Worm (Caenorhabditis elegans) whole organism, L4/young adult: ENCODE data around the gene dhc-3.
A peak's percentile ranks its signal among the peaks of the same experiment; 100 is the strongest.

Experiments
- W03F9.2 ChIP-seq: fragments of 150-350 bp; optimal IDR thresholded peaks from 2 replicates; lab custom pipeline; 2014; ENCODE audit warnings: missing biosample characterization, missing genetic modification characterization
- dao-5 ChIP-seq: sonication (generic microtip); optimal IDR thresholded peaks from 2 replicates; lab custom pipeline; 2016; ENCODE audit warnings: missing genotype, missing genetic modification characterization, moderate library complexity, missing compliant biosample characterization
- him-1 ChIP-seq: sonication (generic microtip); optimal IDR thresholded peaks from 2 replicates; lab custom pipeline; 2016; ENCODE audit warnings: missing genotype, missing genetic modification reagents, missing genetic modification characterization, missing compliant biosample characterization

Gene dhc-3

DNA sequence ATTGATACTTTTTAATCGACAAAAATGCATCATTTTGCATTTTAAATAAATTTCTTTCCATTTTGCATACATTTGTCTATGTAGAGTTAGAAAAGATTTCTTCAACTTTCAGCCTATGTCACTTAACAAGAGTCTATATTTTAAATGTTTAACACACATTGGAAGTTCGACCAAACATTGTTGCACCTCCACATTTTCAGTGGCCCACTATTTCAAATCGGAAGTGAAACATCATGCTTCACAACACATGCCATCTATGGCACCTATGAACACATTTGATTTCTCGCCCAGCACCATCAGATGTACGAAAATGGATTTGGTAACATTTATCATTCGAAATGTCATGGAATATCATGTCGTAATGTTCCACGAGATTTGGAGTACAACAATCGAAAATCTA, at the start of gene dhc-3:
Gene dhc-3, plus strand, starts transcription at position 301 of the 400 bp plus-strand sequence.
- TF ChIP-seq him-1 (tag; lab: Kevin White, UChicago) (no peak), dao-5 (no peak), W03F9.2 (tag; lab: Kevin White, UChicago) (no peak)

DNA sequence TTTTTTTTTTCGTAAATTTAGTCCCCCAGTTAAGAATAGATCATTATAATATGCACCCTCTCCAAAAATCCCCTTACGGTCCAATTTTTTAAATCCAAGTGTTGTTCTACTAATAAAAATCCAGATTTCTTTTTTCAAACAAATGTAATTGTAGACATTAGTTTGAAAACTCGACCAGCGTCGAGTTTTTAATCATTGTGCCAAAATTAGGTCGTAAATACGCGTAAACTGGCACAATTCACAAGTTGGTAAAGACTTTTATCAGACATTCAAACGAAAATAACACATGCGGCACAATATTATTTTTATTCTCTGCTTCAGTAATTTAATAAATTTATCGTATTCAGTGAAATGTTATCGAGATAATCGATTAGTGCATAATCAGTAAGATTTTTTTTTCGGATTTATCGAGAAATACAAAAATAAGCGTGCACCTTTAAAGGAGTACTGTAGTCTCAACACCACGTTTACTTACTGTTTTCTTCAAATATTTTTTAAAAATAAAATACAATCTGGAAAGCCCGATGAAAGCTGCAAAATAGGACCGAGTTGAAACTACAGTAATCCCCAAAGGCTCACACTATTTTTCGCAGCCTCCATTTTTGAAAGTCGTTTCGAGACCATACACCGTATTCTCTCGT, 48.5 kb upstream of the dhc-3 start, which contains the start of gene C34B4.4:
Gene C34B4.4, plus strand, starts transcription at position 276 of the 641 bp plus-strand sequence.
- TF ChIP-seq dao-5 (no peak), W03F9.2 (tag; lab: Kevin White, UChicago) (no peak)

DNA sequence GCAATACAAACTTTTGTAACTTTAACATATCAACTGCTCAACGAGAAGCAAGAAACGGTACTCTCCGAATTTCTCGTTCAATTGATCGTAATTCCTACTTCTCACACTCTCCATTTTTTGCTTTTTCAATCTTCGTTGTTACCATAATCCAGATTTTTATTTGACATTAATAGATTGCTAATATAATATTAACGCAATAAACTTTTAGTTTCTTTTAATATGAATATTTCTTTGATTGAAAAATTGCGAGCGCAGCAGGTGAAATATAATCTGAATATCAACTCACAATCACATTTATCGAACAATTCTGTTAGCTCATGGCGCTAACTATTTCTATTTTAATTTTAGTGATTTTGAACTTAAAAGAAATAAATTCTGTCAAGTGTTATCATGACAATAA, 46.4 kb upstream of the dhc-3 start, which contains the start of gene lurp-4:
Gene lurp-4, plus strand, starts transcription at position 301 of the 400 bp plus-strand sequence.
- TF ChIP-seq him-1 (tag; lab: Kevin White, UChicago), result no peak
- TF ChIP-seq W03F9.2 (tag; lab: Kevin White, UChicago), result no peak
- TF ChIP-seq dao-5, result no peak

DNA sequence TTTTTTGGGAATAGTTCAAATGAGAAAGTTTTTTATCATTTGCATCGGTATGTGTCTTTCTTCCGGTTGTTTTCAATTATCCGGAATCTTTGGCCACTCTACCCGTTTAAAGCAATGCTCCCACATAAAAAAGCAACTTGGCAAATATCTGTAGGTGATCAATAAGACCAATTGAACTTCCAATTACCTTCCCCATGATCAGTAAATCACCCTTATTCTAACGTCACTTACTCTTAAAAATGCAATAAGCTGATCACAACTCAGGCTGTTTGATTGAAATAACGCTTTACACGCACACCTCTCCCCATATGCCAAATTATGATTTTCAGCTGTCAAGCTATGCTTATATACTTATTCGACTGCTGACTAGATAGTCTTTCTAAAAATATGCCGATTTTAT, 43.1 kb upstream of the dhc-3 start, which contains the start of gene C34B4.5:
Gene C34B4.5, plus strand, starts transcription at position 301 of the 400 bp plus-strand sequence.
- no peak for TF ChIP-seq W03F9.2 (tag; lab: Kevin White, UChicago)
- no peak for TF ChIP-seq him-1 (tag; lab: Kevin White, UChicago)
- TF ChIP-seq dao-5, result no peak

DNA sequence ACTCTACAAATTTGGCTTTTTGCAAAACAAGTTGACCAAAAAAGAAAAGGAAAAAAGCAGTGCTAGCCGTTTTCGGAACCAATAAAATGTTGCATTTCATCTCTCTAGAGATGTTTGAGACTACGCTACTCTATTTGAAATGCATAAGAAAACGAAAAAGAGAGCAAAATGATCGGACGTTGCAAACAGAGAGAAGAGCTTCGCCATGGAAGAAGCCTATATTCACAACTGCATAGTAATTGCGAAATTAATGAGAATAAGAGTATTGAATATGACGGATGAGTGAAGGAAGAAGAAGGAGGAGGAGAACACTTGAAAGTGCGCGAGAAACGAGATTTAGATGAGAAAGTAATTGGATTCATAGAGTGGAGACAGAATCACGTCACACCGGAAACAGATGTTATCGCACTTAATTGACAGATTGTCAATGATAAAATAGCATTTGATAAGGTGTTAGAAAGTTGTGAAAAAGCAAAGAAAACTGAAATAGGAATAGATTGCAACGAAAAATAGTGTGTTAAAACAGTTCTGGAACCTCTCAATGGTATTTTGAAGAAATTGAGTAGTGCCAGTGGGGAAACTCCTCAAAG, 32.8 kb upstream of the dhc-3 start:
- TF ChIP-seq him-1 (tag; lab: Kevin White, UChicago) (no peak), dao-5 (no peak), W03F9.2 (tag; lab: Kevin White, UChicago) (no peak)

DNA sequence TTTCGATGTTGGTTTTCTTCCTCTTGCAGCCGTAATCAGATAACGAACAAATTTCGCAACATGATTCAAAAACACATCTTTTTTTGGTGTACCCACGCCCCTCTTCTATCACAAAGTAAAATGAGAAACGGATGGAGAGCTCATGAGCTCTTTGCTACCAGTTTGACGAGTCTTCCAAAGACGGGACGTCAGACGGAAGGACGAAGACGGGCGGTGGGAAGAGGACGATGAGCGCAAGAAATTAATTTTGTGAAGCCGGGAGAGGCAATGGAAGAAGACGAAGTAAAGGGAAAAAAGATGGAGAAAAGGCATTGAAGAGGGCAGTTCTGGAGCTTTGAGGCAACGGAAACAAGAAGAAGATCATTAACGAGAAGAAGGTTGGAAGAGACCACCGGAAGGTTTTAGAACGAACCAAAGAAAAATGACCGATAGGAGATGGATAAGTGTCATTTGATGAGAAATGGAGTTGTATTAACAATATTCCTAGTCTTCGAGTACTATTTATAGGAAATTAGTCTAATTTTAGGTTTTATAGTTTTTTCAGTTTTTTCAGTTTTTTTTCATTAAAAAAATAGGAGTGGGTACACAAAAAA, 27.1 kb upstream of the dhc-3 start:
- TF ChIP-seq W03F9.2 (tag; lab: Kevin White, UChicago), result no peak
- no peak for TF ChIP-seq him-1 (tag; lab: Kevin White, UChicago)
- TF ChIP-seq dao-5, result no peak

DNA sequence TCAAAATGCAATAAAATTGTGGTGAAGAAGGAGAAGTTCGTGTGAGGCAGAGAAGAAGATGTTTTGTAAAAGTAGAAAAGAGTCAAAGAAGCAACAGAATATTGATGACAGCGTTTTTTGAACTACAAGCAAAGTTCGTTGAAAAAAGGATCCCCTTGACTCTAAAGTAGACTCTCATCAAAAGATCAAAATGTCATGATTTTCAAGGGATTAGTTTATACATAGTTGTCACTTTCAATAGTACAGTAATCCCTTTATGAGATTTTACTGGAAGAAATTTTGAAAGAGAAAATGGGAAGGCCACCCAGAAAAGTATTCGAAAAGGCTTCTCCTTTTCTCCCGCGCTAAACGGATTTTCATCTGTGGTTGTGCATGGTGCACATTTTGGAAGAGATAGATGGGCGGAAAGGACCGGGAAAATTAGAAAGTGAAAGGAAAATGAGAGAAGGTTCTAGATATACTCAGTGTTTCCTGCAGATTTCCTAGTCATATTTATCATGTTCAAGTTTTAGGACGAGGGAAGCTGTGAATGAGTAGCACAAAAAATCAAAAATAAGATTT, 25.8 kb upstream of the dhc-3 start:
- TF ChIP-seq him-1 (tag; lab: Kevin White, UChicago) (no peak), W03F9.2 (tag; lab: Kevin White, UChicago) (no peak), dao-5 (no peak)

DNA sequence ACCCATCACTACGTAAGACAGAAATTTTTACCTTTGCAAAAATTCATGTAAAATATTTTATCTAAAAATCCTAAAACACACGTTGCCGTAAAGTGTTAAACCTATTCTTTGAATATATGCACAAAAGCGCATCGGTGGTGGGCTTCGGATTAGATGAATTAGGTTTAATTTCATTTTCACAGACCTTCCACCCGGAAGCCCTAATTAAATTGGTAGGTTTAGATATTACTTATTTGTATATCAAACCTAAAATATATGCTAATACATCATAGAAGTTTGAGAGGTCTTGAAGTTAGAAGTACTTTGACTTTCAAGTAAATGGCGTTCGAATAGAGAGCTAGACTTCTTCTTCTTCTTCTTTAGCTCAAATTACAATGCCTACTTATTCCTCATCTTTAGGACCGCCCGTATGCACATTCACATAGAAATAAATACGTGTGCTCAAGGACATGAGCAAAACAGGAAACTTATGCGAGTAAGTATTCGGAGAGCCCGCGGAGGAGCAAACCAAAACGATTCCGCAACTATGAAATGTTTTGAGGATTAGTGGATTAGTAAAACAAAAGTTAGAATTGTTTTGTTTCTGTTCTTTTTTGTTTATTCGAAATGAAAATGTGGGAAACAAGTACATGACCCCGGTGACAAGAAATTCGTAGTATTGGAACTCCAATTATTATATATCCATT, 24.1 kb upstream of the dhc-3 start:
- TF ChIP-seq him-1 (tag; lab: Kevin White, UChicago), result no peak
- TF ChIP-seq dao-5, result no peak
- TF ChIP-seq W03F9.2 (tag; lab: Kevin White, UChicago), result no peak

DNA sequence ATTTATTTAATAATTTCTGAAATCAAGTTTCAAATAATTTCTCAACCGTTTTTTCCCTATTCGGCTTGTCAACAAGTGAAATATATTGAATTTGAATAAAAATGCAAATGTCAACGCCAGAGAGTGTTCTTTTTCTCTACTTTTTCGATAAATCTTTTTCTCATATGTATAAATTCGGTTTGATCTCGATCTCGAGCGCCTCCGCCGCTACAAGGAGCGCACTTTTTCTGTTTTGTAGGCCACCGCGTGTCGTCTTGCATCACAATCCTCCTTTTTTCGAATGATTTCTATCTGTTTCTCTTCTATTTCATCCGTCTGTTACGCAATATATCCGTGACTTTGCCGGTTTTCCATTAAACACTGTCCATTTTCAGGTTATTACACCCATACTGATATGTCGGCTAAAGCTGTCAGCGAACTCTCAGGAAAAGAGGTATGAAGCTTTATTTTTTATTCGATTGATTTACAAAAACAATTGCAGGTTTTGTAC, 22.6 kb upstream of the dhc-3 start, which contains the start of gene acly-2:
Gene acly-2, plus strand, starts transcription at position 375 of the 490 bp plus-strand sequence.
- TF ChIP-seq W03F9.2 (tag; lab: Kevin White, UChicago), result no peak
- TF ChIP-seq dao-5, result no peak
- no peak for TF ChIP-seq him-1 (tag; lab: Kevin White, UChicago)

DNA sequence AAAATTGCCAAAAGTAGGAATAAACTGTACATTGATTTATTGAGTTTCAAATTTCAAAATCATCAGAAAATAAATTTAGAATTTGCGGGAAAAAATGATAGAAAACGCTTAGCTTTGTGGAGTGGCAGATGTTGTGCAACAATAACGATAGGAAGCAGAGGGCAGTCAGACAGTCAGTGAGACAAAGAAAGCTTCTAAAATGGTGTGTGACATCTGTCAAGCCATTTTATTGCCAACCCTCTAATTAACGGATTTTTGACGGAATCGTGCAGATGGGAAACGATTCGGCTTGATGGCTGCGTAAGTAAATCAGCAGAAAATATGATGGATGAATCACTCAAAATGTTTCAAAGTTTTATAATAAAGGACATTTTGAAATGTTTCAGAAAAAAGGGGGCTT, 18.7 kb upstream of the dhc-3 start, which contains the start of gene max-1:
Gene max-1, minus strand, starts transcription at position 124 of the 400 bp plus-strand sequence.
- no peak for TF ChIP-seq dao-5
- TF ChIP-seq him-1 (tag; lab: Kevin White, UChicago), result no peak
- no peak for TF ChIP-seq W03F9.2 (tag; lab: Kevin White, UChicago)

DNA sequence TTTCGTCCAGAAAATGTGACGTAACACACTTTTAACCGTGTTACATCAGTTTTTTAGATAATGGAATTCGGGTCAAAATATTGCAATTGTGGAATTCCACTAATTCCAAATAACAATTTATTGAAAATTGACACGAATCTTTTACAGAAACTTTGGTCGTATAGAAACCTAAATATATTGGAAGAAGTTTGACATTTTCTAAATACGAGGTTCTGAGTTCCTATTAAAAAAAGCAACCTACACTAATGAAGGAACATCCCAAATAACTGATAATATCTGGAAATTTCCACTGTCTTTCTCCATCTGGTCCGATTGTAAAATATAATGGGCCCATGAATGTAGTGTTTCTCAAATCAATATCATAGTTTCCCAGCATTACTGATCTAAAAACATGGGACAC, 17.5 kb upstream of the dhc-3 start:
- TF ChIP-seq W03F9.2 (tag; lab: Kevin White, UChicago) (no peak), dao-5 (no peak), him-1 (tag; lab: Kevin White, UChicago) (no peak)

DNA sequence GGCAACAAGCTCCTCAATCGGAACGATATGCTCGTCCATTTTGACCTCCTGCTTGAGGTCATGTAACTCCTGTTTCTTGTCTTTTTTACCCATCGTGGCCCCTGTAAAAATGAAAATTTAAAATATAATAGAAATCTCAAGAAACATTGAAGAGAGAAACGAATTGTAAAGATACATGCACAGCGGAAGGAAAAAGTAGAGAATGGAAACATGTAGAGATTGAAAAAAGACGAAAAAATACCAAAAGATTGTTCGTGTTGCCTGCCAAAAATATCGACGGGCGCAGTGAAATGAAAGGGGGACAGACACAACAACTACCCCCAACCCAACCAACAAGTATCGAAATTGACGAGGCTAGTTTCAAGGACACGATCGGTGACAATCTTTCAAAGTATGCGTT, 8.9 kb upstream of the dhc-3 start, which contains the start of gene eat-6:
Gene eat-6, minus strand, starts transcription at position 101 of the 400 bp plus-strand sequence.
- TF ChIP-seq W03F9.2 (tag; lab: Kevin White, UChicago), result no peak
- no peak for TF ChIP-seq him-1 (tag; lab: Kevin White, UChicago)
- no peak for TF ChIP-seq dao-5

DNA sequence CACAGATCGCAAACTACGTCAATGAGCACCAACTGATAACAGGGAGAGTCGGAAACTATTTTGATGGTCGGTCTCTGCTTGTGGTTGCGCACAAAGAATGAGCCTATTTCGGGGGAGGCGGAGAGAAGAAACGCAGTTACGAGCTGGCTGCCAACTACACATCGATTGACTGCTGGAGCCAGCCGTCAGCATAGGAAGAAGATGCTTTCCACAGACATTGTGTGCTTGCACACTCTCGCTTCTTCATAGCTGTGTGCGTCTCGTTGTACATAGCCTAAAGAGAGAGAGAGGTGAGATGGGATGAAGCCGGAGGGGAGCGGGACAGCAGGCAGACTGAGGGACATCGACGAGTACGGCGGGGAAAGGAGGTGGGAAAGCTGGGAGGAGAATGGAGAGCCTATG, 8.3 kb upstream of the dhc-3 start:
- TF ChIP-seq W03F9.2 (tag; lab: Kevin White, UChicago), result peak; percentile 17
- no peak for TF ChIP-seq dao-5
- peak; percentile 74 for TF ChIP-seq him-1 (tag; lab: Kevin White, UChicago)
